Worm (Caenorhabditis elegans) whole organism, L4/young adult: Measurements from ENCODE around the gene eri-9.

Source experiments
- W03F9.2 ChIP-seq: fragments of 150-350 bp; optimal IDR thresholded peaks from 2 replicates; lab custom pipeline; 2014; ENCODE audit warnings: missing biosample characterization, missing genetic modification characterization
- him-1 ChIP-seq: sonication (generic microtip); optimal IDR thresholded peaks from 2 replicates; lab custom pipeline; 2016; ENCODE audit warnings: missing genotype, missing genetic modification reagents, missing genetic modification characterization, missing compliant biosample characterization

- TF ChIP-seq him-1 = no peak
- TF ChIP-seq W03F9.2 (tag; lab: Kevin White, UChicago) = no peak
These were observed 32.0 kb upstream of the eri-9 start, which contains the start of gene tag-340 for ce11 chrIII:4900260-4900659.
